Worm (Caenorhabditis elegans) whole organism, early embryonic: ENCODE results near the gene mct-3.

ENCODE experiments used
- ama-1 ChIP-seq: fragments of 150-350 bp; optimal IDR thresholded peaks from 2 replicates; lab custom pipeline; 2014
- scrt-1 ChIP-seq: fragments of 200-800 bp; sonication (Bioruptor generic); IDR thresholded peaks from 2 replicates; pipeline ENCODE4 v1.3.6; 2022; ENCODE audit warnings: missing genetic modification characterization, missing compliant biosample characterization
- tra-4 ChIP-seq: sonication (generic microtip); optimal IDR thresholded peaks from 2 replicates; lab custom pipeline; 2017; ENCODE audit warnings: missing genetic modification characterization, missing compliant biosample characterization

DNA sequence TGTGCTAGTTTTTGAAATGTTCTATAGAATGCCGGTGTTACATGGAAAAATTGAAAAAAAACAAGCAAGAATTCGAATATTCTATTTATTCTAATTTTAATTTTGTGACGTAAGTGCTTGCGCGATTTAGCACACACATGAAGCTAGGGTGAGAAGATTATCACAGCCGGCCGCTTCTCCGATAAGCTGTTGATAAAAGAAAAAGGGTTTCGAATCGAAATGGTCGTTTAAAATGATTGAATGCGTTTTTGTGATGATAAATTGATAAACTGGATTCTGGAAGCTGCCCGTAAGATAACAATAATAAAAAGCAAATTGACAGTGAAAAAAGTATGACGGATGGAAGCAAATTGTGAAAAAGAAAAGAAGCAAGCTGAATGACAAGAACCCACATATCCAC, 31.5 kb downstream of the mct-3 start:
- TF ChIP-seq scrt-1 (GFP tag; lab: Robert Waterston, UW) (no peak), ama-1 (no peak), tra-4 (tag; lab: Kevin White, UChicago) (no peak)
